Fruit fly (Drosophila melanogaster): ENCODE results near the gene ND-20.
A peak's percentile ranks its signal among the peaks of the same experiment; 100 is the strongest.

ND-20 gene

dm6 chrX:15983501-15983900 is 3.1 kb downstream of the ND-20 start, which contains the start of gene Slc25A46a (continued):
- TF ChIP-seq CG15514 (GFP tag; optimal IDR thresholded peaks at IDR 0.05) (peak; percentile 20), CG8290 (GFP tag; optimal IDR thresholded peaks at IDR 0.05) (peak; percentile 12), CG8290 (tag; optimal IDR thresholded peaks at IDR 0.05) (no peak), sens (GFP tag) (peak; percentile 47), CG18262 (tag; optimal IDR thresholded peaks at IDR 0.05) (peak; percentile 4), MTF-1 (GFP tag; optimal IDR thresholded peaks at IDR 0.05; ENCODE audit: borderline replicate concordance) (no peak), CG9876 (GFP tag; optimal IDR thresholded peaks at IDR 0.05) (no peak), CoRest (tag; optimal IDR thresholded peaks at IDR 0.05) (peak; percentile 20), ken (GFP tag; IDR thresholded peaks at IDR 0.05) (no peak), D19A (tag; optimal IDR thresholded peaks at IDR 0.05) (peak; percentile 21), BEAF-32 (GFP tag; optimal IDR thresholded peaks at IDR 0.05) (peak; percentile 28), ssp (GFP tag; IDR thresholded peaks at IDR 0.05) (peak; percentile 86), Fer3 (tag; optimal IDR thresholded peaks at IDR 0.05) (peak; percentile 4), CG4617 (GFP tag; optimal IDR thresholded peaks at IDR 0.05; ENCODE audit: borderline replicate concordance) (peak; percentile 29), CG31388 (GFP tag; optimal IDR thresholded peaks at IDR 0.05) (no peak), CG7357 (GFP tag; IDR thresholded peaks at IDR 0.05) (peak; percentile 93), gfzf (GFP tag; optimal IDR thresholded peaks at IDR 0.05) (peak; percentile 64), Hr51 (GFP tag; optimal IDR thresholded peaks at IDR 0.05) (no peak), CG1024 (GFP tag; IDR thresholded peaks at IDR 0.05) (peak; percentile 33; the same call in 1 of the 2 replicates), Chrac-16 (GFP tag; optimal IDR thresholded peaks at IDR 0.05) (no peak), CG9797 (GFP tag; optimal IDR thresholded peaks at IDR 0.05) (peak; percentile 33), row (GFP tag; IDR thresholded peaks at IDR 0.05) (peak; percentile 65), lola (GFP tag; optimal IDR thresholded peaks at IDR 0.05) (peak in 1 of 3 experiments; percentile 59), dysf (GFP tag; IDR thresholded peaks at IDR 0.05) (no peak), prd (optimal IDR thresholded peaks at IDR 0.05) (no peak), prd (GFP tag; IDR thresholded peaks at IDR 0.05) (0 out of 3 replicates have a peak, but pooled peaks have one; percentile 26), MESR4 (GFP tag; optimal IDR thresholded peaks at IDR 0.05) (peak; percentile 41)

dm6 chrX:15982844-15983243 is 3.8 kb downstream of the ND-20 start, which contains the start of gene Cep164:
TSS of gene Cep164 (minus strand) at chrX:15982944.
- TF ChIP-seq sqz (GFP tag; optimal IDR thresholded peaks at IDR 0.05), result no peak
- TF ChIP-seq CG15011 (GFP tag; optimal IDR thresholded peaks at IDR 0.05), result no peak
- no peak for TF ChIP-seq CG16813 (GFP tag; IDR thresholded peaks at IDR 0.05; ENCODE audit: partially characterized antibody)
- no peak for TF ChIP-seq CG15073 (GFP tag; optimal IDR thresholded peaks at IDR 0.05)
- TF ChIP-seq CG7963 (GFP tag; IDR thresholded peaks at IDR 0.05; ENCODE audit: partially characterized antibody), result no peak
- no peak for TF ChIP-seq CG30403 (GFP tag; optimal IDR thresholded peaks at IDR 0.05)
- TF ChIP-seq zfh1 (GFP tag; IDR thresholded peaks at IDR 0.05), result no peak
- TF ChIP-seq CG8388 (GFP tag; optimal IDR thresholded peaks at IDR 0.05), result no peak
- TF ChIP-seq ara (GFP tag; IDR thresholded peaks at IDR 0.05), result no peak
- no peak for TF ChIP-seq sima (GFP tag; optimal IDR thresholded peaks at IDR 0.05)
- no peak for TF ChIP-seq Lhr (GFP tag; optimal IDR thresholded peaks at IDR 0.05)
- no peak for TF ChIP-seq gem (tag; optimal IDR thresholded peaks at IDR 0.05)
- no peak for TF ChIP-seq MESR4 (GFP tag; optimal IDR thresholded peaks at IDR 0.05)
- no peak for TF ChIP-seq repo (GFP tag; optimal IDR thresholded peaks at IDR 0.05)
- peak; percentile 15 for TF ChIP-seq pzg (GFP tag; optimal IDR thresholded peaks at IDR 0.05)
- TF ChIP-seq pan (optimal IDR thresholded peaks at IDR 0.05), result no peak
- no peak for TF ChIP-seq pan (GFP tag; optimal IDR thresholded peaks at IDR 0.05 in 1 of 2, IDR thresholded peaks at IDR 0.05 in 1 of 2)
- TF ChIP-seq tgo (GFP tag; IDR thresholded peaks at IDR 0.05), result no peak
- TF ChIP-seq crp (GFP tag; optimal IDR thresholded peaks at IDR 0.05), result no peak
- TF ChIP-seq Sox102F (GFP tag; optimal IDR thresholded peaks at IDR 0.05), result no peak
- TF ChIP-seq CG2678 (tag; optimal IDR thresholded peaks at IDR 0.05), result no peak
- no peak for TF ChIP-seq CG17568 (GFP tag; optimal IDR thresholded peaks at IDR 0.05)
- TF ChIP-seq stc (GFP tag; IDR thresholded peaks at IDR 0.05), result no peak
- no peak for TF ChIP-seq CG4424 (GFP tag; optimal IDR thresholded peaks at IDR 0.05)
- TF ChIP-seq CG6854 (GFP tag; optimal IDR thresholded peaks at IDR 0.05), result no peak
- no peak for TF ChIP-seq unpg (GFP tag; optimal IDR thresholded peaks at IDR 0.05)

All from whole organism, embryonic.